Worm (Caenorhabditis elegans) whole organism, L4 larva: ENCODE results near the gene gadr-3.
A peak's percentile ranks its signal among the peaks of the same experiment; 100 is the strongest.

Source experiments
- Y105C5A.15 ChIP-seq: fragments of 200-800 bp; sonication (Bioruptor generic); IDR thresholded peaks from 2 replicates; pipeline ENCODE4 v1.3.6; 2022; ENCODE audit warnings: missing genetic modification characterization, missing compliant biosample characterization
- Y5F2A.4 ChIP-seq: fragments of 200-800 bp; sonication (Bioruptor generic); optimal IDR thresholded peaks from 2 replicates; lab custom pipeline; 2018; ENCODE audit warnings: mild to moderate bottlenecking, missing genetic modification characterization, missing compliant biosample characterization
- Y75B8A.6 ChIP-seq: fragments of 200-800 bp; sonication (Bioruptor generic); IDR thresholded peaks from 2 replicates; pipeline ENCODE4 v1.3.6; 2022; ENCODE audit warnings: missing genetic modification reagents, missing genetic modification characterization, missing compliant biosample characterization
- aha-1 ChIP-seq: fragments of 150-350 bp; peaks from one replicate; lab custom pipeline; 2014; ENCODE audit warnings: missing biosample characterization, missing genetic modification characterization
- ama-1 ChIP-seq: fragments of 150-350 bp; optimal IDR thresholded peaks from 2 replicates; lab custom pipeline; 2014; ENCODE audit warnings: inconsistent platforms, mixed read lengths
- ceh-20 ChIP-seq: fragments of 200-800 bp; sonication (Bioruptor generic); IDR thresholded peaks from 2 replicates; pipeline ENCODE4 v1.3.6; 2022; ENCODE audit warnings: missing genetic modification reagents, missing genetic modification characterization, missing compliant biosample characterization
- ceh-28 ChIP-seq: fragments of 150-350 bp; optimal IDR thresholded peaks from 2 replicates; lab custom pipeline; 2014; ENCODE audit warnings: missing biosample characterization, missing genetic modification reagents, missing genetic modification characterization
- ces-1 ChIP-seq: fragments of 150-350 bp; sonication (generic microtip); optimal IDR thresholded peaks from 4 replicates; lab custom pipeline; 2014; ENCODE audit warnings: missing biosample characterization, missing genetic modification reagents, missing genetic modification characterization
- dmd-6 ChIP-seq: fragments of 200-800 bp; sonication (Bioruptor generic); IDR thresholded peaks from 2 replicates; pipeline ENCODE4 v1.3.6; 2022; ENCODE audit warnings: missing genetic modification reagents, missing genetic modification characterization, missing compliant biosample characterization
- fkh-10 ChIP-seq: fragments of 150-350 bp; optimal IDR thresholded peaks from 2 replicates; lab custom pipeline; 2014; ENCODE audit warnings: missing biosample characterization, missing genetic modification reagents, missing genetic modification characterization
- gei-8 ChIP-seq: fragments of 200-800 bp; sonication (Bioruptor generic); optimal IDR thresholded peaks from 2 replicates; lab custom pipeline; 2018; ENCODE audit warnings: mild to moderate bottlenecking, missing genetic modification characterization, missing compliant biosample characterization
- lim-7 ChIP-seq: fragments of 200-800 bp; sonication (Bioruptor generic); IDR thresholded peaks from 2 replicates; pipeline ENCODE4 v1.3.6; 2022; ENCODE audit warnings: missing genetic modification characterization, missing compliant biosample characterization
- lin-13 ChIP-seq: fragments of 150-350 bp; optimal IDR thresholded peaks from 2 replicates; lab custom pipeline; 2014; ENCODE audit warnings: missing biosample characterization, missing genetic modification reagents, missing genetic modification characterization
- lin-15B ChIP-seq: fragments of 150-350 bp; sonication (generic microtip); optimal IDR thresholded peaks from 3 replicates; lab custom pipeline; 2014; ENCODE audit warnings: missing biosample characterization, missing genetic modification characterization
- lin-39 ChIP-seq: fragments of 150-350 bp; optimal IDR thresholded peaks from 2 replicates; lab custom pipeline; 2014; ENCODE audit warnings: missing biosample characterization, missing genetic modification reagents, missing genetic modification characterization
- lir-3 ChIP-seq: sonication (generic microtip); optimal IDR thresholded peaks from 2 replicates; lab custom pipeline; 2016; ENCODE audit warnings: mild to moderate bottlenecking, missing genetic modification characterization, missing compliant biosample characterization
- madf-5 ChIP-seq, 2 experiments: fragments of 200-800 bp; sonication (Bioruptor generic); IDR thresholded peaks; 2 replicates each; pipeline ENCODE4 v1.3.6; 2022; ENCODE audit warnings: missing compliant biosample characterization in 2 of 2, missing genetic modification characterization in 2 of 2
- madf-9 ChIP-seq: fragments of 200-800 bp; sonication (Bioruptor generic); conservative IDR thresholded peaks from 2 replicates; pipeline ENCODE4 v1.3.6; 2022; ENCODE audit warnings: missing genetic modification reagents, missing genetic modification characterization, missing compliant biosample characterization
- mdl-1 ChIP-seq, 2 experiments: fragments of 150-350 bp in 1 of 2; sonication (generic microtip) in 1 of 2; optimal IDR thresholded peaks; 2 replicates each; lab custom pipeline; 2014 to 2017; ENCODE audit warnings: missing biosample characterization in 2 of 2, missing genetic modification characterization in 2 of 2
- mep-1 ChIP-seq: fragments of 150-350 bp; sonication (generic microtip); optimal IDR thresholded peaks from 3 replicates; lab custom pipeline; 2014; ENCODE audit warnings: missing biosample characterization, missing genetic modification characterization
- mxl-3 ChIP-seq: fragments of 200-800 bp; sonication (Bioruptor generic); optimal IDR thresholded peaks from 2 replicates; lab custom pipeline; 2018; ENCODE audit warnings: mild to moderate bottlenecking, missing genetic modification characterization, missing compliant biosample characterization
- nhr-25 ChIP-seq: sonication (generic microtip); optimal IDR thresholded peaks from 2 replicates; lab custom pipeline; 2017; ENCODE audit warnings: missing genetic modification characterization, mild to moderate bottlenecking, missing compliant biosample characterization, antibody characterized with exemption, moderate library complexity, borderline replicate concordance; ENCODE audit not compliant: insufficient read depth
- nhr-28 ChIP-seq: fragments of 150-350 bp; optimal IDR thresholded peaks from 2 replicates; lab custom pipeline; 2014; ENCODE audit warnings: missing biosample characterization, missing genetic modification characterization
- nhr-41 ChIP-seq: fragments of 200-800 bp; sonication (Bioruptor generic); IDR thresholded peaks from 2 replicates; pipeline ENCODE4 v1.3.6; 2022; ENCODE audit warnings: missing genetic modification reagents, missing genetic modification characterization, missing compliant biosample characterization
- pha-4 ChIP-seq, 2 experiments: fragments of 150-350 bp in 1 of 2; fragments of 200-800 bp in 1 of 2; sonication (Bioruptor generic) in 1 of 2; IDR thresholded peaks in 1 of 2; optimal IDR thresholded peaks in 1 of 2; 2 replicates each; pipeline versions ENCODE4 v1.3.6 to Lab custom; 2014 to 2022; ENCODE audit warnings: missing genetic modification characterization in 2 of 2, missing genetic modification reagents in 2 of 2, missing biosample characterization in 1 of 2, missing compliant biosample characterization in 1 of 2
- saeg-2 ChIP-seq: fragments of 200-800 bp; sonication (Bioruptor generic); IDR thresholded peaks from 2 replicates; pipeline ENCODE4 v1.3.6; 2022; ENCODE audit warnings: missing genetic modification reagents, missing genetic modification characterization, missing compliant biosample characterization
- sdz-12 ChIP-seq: fragments of 200-800 bp; sonication (Bioruptor generic); optimal IDR thresholded peaks from 2 replicates; lab custom pipeline; 2018; ENCODE audit warnings: mild to moderate bottlenecking, missing genetic modification characterization, missing compliant biosample characterization
- set-16 ChIP-seq: fragments of 200-800 bp; sonication (Bioruptor generic); IDR thresholded peaks from 2 replicates; pipeline ENCODE4 v1.3.6; 2022; ENCODE audit warnings: missing genetic modification reagents, missing genetic modification characterization, missing compliant biosample characterization
- spr-1 ChIP-seq: sonication (generic microtip); optimal IDR thresholded peaks from 2 replicates; lab custom pipeline; 2016; ENCODE audit warnings: mild to moderate bottlenecking, missing genetic modification characterization, missing compliant biosample characterization
- spr-3 ChIP-seq: fragments of 200-800 bp; sonication (Bioruptor generic); optimal IDR thresholded peaks from 2 replicates; lab custom pipeline; 2018; ENCODE audit warnings: mild to moderate bottlenecking, missing genetic modification characterization, missing compliant biosample characterization
- tag-97 ChIP-seq: fragments of 200-800 bp; sonication (Bioruptor generic); IDR thresholded peaks from 2 replicates; pipeline ENCODE4 v1.3.6; 2022; ENCODE audit warnings: missing genetic modification characterization, missing compliant biosample characterization
- unc-130 ChIP-seq: sonication (generic microtip); optimal IDR thresholded peaks from 2 replicates; lab custom pipeline; 2016; ENCODE audit warnings: missing genetic modification reagents, missing genetic modification characterization, missing compliant biosample characterization
- unc-62 ChIP-seq, 3 experiments: fragments of 150-350 bp in 1 of 3; sonication (generic microtip); optimal IDR thresholded peaks in 2 of 3; peaks in 1 of 3; 1 replicate in 1 of 3; 2 replicates in 2 of 3; lab custom pipeline; 2014 to 2017; ENCODE audit warnings: missing biosample characterization in 3 of 3, missing genetic modification characterization in 3 of 3, missing genetic modification reagents in 3 of 3, missing genotype in 1 of 3

Gene gadr-3

DNA sequence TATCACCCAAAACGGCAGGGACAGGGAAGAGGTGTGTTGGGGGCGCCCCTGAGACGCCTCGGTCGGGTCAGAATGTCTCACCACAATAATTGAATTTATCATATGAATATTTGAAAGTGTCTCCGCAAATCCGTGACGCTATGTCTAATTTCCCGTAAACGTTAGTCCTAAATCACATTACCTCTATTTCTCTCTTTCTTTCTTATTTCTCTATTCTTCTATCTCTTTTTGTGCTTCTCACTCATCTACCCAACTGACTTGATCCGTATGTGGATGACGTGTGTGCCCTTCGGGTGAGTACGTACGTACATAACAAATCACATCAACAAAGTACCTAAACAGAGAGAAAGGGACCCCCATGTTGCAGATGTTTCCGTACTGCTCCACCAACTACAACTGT lies 31.6 kb upstream of the gadr-3 start (continued):
- TF ChIP-seq lin-13 (no peak), lin-39 (tag; lab: Kevin White, UChicago) (no peak), madf-9 (no peak), set-16 (GFP tag; lab: Robert Waterston, UW) (no peak), dmd-6 (no peak), ces-1 (peak; percentile 93), lin-15B (tag; lab: Kevin White, UChicago) (no peak)
- TF ChIP-seq, all 104 proteins: peak for 4

DNA sequence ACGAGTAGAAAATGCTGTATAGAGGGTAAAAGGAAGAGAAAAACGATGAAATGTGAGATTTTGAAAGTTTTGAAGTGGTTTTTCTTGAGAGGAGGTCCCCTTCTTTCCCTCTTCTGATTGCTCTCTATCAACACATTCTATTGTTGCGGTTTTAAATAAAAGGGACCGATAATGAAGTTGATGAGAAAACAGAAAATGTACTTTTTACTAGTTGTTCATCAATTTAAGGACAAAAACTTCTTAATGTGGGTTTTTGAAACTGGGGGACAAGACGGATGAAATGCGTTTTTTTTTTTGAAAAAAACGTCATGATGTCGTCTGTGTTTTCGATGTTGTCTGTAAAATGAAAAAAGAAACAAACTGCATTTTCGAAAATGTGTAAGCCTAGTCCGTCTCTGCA lies 31.0 kb upstream of the gadr-3 start:
- TF ChIP-seq lir-3 (tag; lab: Kevin White, UChicago) = no peak
- TF ChIP-seq Y75B8A.6 = no peak
- TF ChIP-seq pha-4 (GFP tag; IDR thresholded peaks at IDR 0.05; lab: Robert Waterston, UW) = no peak
- no peak for TF ChIP-seq pha-4 (tag; optimal IDR thresholded peaks at IDR 0.05; lab: Kevin White, UChicago)
- no peak for TF ChIP-seq saeg-2 (GFP tag; lab: Robert Waterston, UW)
- no peak for TF ChIP-seq madf-9
- no peak for TF ChIP-seq dmd-6
- peak; percentile 93 for TF ChIP-seq aha-1 (tag; lab: Kevin White, UChicago)
- TF ChIP-seq ceh-20 = no peak

DNA sequence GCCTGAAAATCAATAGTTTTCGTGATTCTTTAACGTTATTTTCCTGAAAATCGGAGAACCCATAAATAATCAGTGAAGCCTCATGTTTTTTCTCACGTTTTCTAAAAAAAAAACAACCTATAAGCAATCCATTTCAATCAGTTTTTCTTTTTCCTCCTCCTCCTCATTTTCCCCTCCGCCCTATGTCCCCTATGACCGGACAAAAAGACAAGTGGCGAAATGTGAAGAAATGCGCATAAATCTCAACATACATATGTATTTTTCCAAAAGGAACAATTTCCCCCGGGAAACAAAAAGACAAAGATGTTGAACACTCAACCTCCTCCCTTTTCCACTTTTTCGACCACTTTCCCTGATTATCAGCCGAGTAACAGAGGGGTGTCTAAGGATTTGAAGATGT lies 29.7 kb upstream of the gadr-3 start:
- no peak for TF ChIP-seq nhr-41 (GFP tag; lab: Robert Waterston, UW)
- TF ChIP-seq unc-62 (GFP tag; optimal IDR thresholded peaks at IDR 0.05 in 1 of 2; lab: Kevin White, UChicago) = peak in 1 of 2 experiments; percentile 98
- TF ChIP-seq unc-62 (tag; optimal IDR thresholded peaks at IDR 0.05; lab: Kevin White, UChicago) = no peak

DNA sequence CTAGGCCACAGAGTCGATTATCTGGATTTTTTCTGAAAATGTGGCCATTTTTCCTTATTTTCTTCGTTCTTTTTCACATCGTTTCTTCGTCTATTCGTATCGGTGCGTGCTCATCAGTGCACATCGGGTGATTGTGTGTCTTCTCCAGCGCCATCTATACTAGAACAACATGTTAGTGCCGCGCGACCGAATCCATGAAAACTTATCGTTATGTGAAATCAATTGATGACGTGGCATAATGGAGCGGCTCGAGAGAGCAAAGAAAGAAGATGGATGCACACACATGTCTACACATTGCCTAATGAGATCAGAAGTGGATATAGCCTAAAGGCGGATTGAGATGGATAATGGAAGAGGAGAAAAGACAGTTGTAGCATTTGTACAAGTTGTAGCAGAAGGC lies 26.5 kb upstream of the gadr-3 start:
- TF ChIP-seq unc-62 (GFP tag; optimal IDR thresholded peaks at IDR 0.05 in 1 of 2; lab: Kevin White, UChicago) = peak in 1 of 2 experiments; percentile 74
- no peak for TF ChIP-seq unc-62 (tag; optimal IDR thresholded peaks at IDR 0.05; lab: Kevin White, UChicago)
- TF ChIP-seq nhr-25 = no peak
- no peak for TF ChIP-seq gei-8 (GFP tag; lab: Kevin White, UChicago)
- TF ChIP-seq aha-1 (tag; lab: Kevin White, UChicago) = peak; percentile 56
- no peak for TF ChIP-seq Y5F2A.4 (GFP tag; lab: Kevin White, UChicago)
- TF ChIP-seq unc-130 (GFP tag; lab: Kevin White, UChicago) = no peak

DNA sequence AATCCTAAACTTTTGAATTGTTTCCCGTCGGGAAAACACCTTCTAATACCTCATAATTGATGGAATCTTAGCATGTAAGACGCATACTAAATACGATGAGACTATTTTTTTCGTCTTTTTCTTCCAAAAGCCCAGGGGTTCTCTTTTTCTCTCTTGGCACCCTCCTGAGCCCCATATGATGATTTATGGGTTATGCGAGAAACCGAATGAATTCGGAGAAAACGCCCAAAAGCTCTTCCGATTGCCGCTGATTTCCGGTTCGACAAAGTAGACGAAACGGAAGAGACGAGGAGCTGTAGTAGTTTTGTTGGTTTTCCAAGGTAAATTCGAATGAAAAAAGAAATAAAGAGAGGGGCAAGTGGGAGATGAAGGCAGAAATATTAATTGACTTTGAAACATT lies 25.7 kb upstream of the gadr-3 start:
- no peak for TF ChIP-seq nhr-28 (tag; lab: Kevin White, UChicago)
- no peak for TF ChIP-seq tag-97 (GFP tag; lab: Robert Waterston, UW)
- no peak for TF ChIP-seq spr-1 (tag; lab: Kevin White, UChicago)
- no peak for TF ChIP-seq spr-3 (GFP tag; lab: Kevin White, UChicago)
- TF ChIP-seq Y105C5A.15 (GFP tag; lab: Robert Waterston, UW) = no peak
- TF ChIP-seq mep-1 (tag; lab: Kevin White, UChicago) = no peak
- TF ChIP-seq mdl-1 (tag; optimal IDR thresholded peaks at IDR 0.05; lab: Kevin White, UChicago) = no peak
- no peak for TF ChIP-seq lim-7
- TF ChIP-seq sdz-12 (GFP tag; lab: Kevin White, UChicago) = no peak
- no peak for TF ChIP-seq ceh-28 (tag; lab: Kevin White, UChicago)
- TF ChIP-seq mxl-3 = no peak
- no peak for TF ChIP-seq ceh-20
- TF ChIP-seq ama-1 = no peak

DNA sequence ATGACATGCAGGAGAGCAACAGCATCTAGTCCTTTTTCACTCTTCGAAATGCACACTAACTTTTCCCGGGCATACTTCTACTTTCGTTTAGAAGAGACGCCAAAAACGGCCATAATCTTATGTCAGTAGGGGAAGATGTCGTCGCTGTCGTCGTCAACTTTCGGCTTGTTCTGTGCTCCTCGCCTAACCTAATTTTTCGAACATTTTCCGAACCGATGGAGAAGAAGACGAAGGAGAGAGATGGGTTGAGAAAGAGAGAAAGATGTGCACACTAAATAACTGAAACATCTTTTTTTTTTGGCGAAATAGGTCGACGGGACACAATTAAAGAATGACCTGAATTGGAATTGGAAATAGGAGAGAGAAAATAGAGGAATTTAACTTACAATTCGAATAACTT lies 24.6 kb upstream of the gadr-3 start:
- TF ChIP-seq madf-5 (GFP tag; IDR thresholded peaks at IDR 0.05; lab: Robert Waterston, UW) (no peak), fkh-10 (GFP tag; lab: Kevin White, UChicago) (peak; percentile 39), ces-1 (peak; percentile 61)
